Worm (Caenorhabditis elegans) whole organism, mixed stage, embryonic: Measurements from ENCODE around the gene irld-52.
"Not testable (repeated sequence)": the region's sequence is repeated elsewhere in the genome, so short reads cannot be mapped to it uniquely, and the experiment has no call there.

Source experiments
- M03D4.4 ChIP-seq: sonication (generic microtip); optimal IDR thresholded peaks from 2 replicates; lab custom pipeline; 2017; ENCODE audit warnings: mild to moderate bottlenecking, missing genetic modification characterization, missing compliant biosample characterization
- bed-3 ChIP-seq: fragments of 200-800 bp; sonication (Bioruptor generic); optimal IDR thresholded peaks from 3 replicates; lab custom pipeline; 2018; ENCODE audit warnings: mild to moderate bottlenecking, missing genetic modification characterization, moderate library complexity, missing compliant biosample characterization
- blmp-1 ChIP-seq: fragments of 150-350 bp; optimal IDR thresholded peaks from 2 replicates; lab custom pipeline; 2014; ENCODE audit warnings: missing biosample characterization, missing genetic modification characterization
- ceh-39 ChIP-seq: fragments of 150-350 bp; optimal IDR thresholded peaks from 2 replicates; lab custom pipeline; 2014; ENCODE audit warnings: missing biosample characterization, missing genetic modification characterization
- ceh-43 ChIP-seq: fragments of 200-800 bp; sonication (Bioruptor generic); optimal IDR thresholded peaks from 2 replicates; lab custom pipeline; 2018; ENCODE audit warnings: mild to moderate bottlenecking, missing genetic modification characterization, moderate library complexity, missing compliant biosample characterization
- ceh-83 ChIP-seq: fragments of 200-800 bp; sonication (Bioruptor generic); optimal IDR thresholded peaks from 2 replicates; lab custom pipeline; 2018; ENCODE audit warnings: mild to moderate bottlenecking, missing genetic modification characterization, missing compliant biosample characterization
- ces-1 ChIP-seq: fragments of 150-350 bp; optimal IDR thresholded peaks from 2 replicates; lab custom pipeline; 2014; ENCODE audit warnings: missing biosample characterization, missing genetic modification reagents, missing genetic modification characterization
- cnd-1 ChIP-seq: fragments of 200-800 bp; sonication (Bioruptor generic); optimal IDR thresholded peaks from 2 replicates; lab custom pipeline; 2018; ENCODE audit warnings: mild to moderate bottlenecking, missing genetic modification characterization, missing compliant biosample characterization
- drap-1 ChIP-seq: fragments of 200-800 bp; sonication (Bioruptor generic); optimal IDR thresholded peaks from 3 replicates; lab custom pipeline; 2018; ENCODE audit warnings: mild to moderate bottlenecking, missing genetic modification characterization, missing compliant biosample characterization
- elt-1 ChIP-seq: sonication (generic microtip); optimal IDR thresholded peaks from 2 replicates; lab custom pipeline; 2017; ENCODE audit warnings: missing genetic modification characterization, mild to moderate bottlenecking, missing compliant biosample characterization, antibody characterized with exemption, moderate library complexity, borderline replicate concordance; ENCODE audit not compliant: insufficient read depth
- elt-3 ChIP-seq: fragments of 150-350 bp; optimal IDR thresholded peaks from 2 replicates; lab custom pipeline; 2014; ENCODE audit warnings: missing biosample characterization, missing genetic modification characterization
- flh-1 ChIP-seq: fragments of 200-800 bp; sonication (Bioruptor generic); optimal IDR thresholded peaks from 2 replicates; lab custom pipeline; 2018; ENCODE audit warnings: mild to moderate bottlenecking, missing genetic modification characterization, moderate library complexity, missing compliant biosample characterization
- hlh-1 ChIP-seq: fragments of 150-350 bp; optimal IDR thresholded peaks from 2 replicates; lab custom pipeline; 2014; ENCODE audit warnings: missing biosample characterization, missing genetic modification reagents, missing genetic modification characterization
- lin-13 ChIP-seq: fragments of 150-350 bp; optimal IDR thresholded peaks from 2 replicates; lab custom pipeline; 2014; ENCODE audit warnings: missing biosample characterization, missing genetic modification characterization
- lin-32 ChIP-seq: fragments of 200-800 bp; sonication (Bioruptor generic); optimal IDR thresholded peaks from 2 replicates; lab custom pipeline; 2018; ENCODE audit warnings: mild to moderate bottlenecking, missing genetic modification characterization, missing compliant biosample characterization
- lsy-2 ChIP-seq: fragments of 150-350 bp; optimal IDR thresholded peaks from 2 replicates; lab custom pipeline; 2014; ENCODE audit warnings: missing biosample characterization, missing genetic modification characterization
- mep-1 ChIP-seq: fragments of 150-350 bp; optimal IDR thresholded peaks from 2 replicates; lab custom pipeline; 2017; ENCODE audit warnings: missing biosample characterization, missing genetic modification reagents, missing genetic modification characterization, inconsistent platforms
- nhr-12 ChIP-seq: fragments of 150-350 bp; optimal IDR thresholded peaks from 2 replicates; lab custom pipeline; 2014; ENCODE audit warnings: missing biosample characterization, missing genetic modification characterization
- nhr-2 ChIP-seq: fragments of 150-350 bp; optimal IDR thresholded peaks from 2 replicates; lab custom pipeline; 2014; ENCODE audit warnings: missing biosample characterization, missing genetic modification characterization
- nhr-237 ChIP-seq: fragments of 150-350 bp; optimal IDR thresholded peaks from 2 replicates; lab custom pipeline; 2014; ENCODE audit warnings: missing biosample characterization, missing genetic modification characterization
- pha-4 ChIP-seq: fragments of 150-350 bp; optimal IDR thresholded peaks from 2 replicates; lab custom pipeline; 2018; ENCODE audit warnings: missing biosample characterization, missing genetic modification reagents, missing genetic modification characterization
- sem-2 ChIP-seq: fragments of 200-800 bp; sonication (Bioruptor generic); optimal IDR thresholded peaks from 2 replicates; lab custom pipeline; 2018; ENCODE audit warnings: mild to moderate bottlenecking, missing genetic modification characterization, missing compliant biosample characterization
- snpc-4 ChIP-seq: fragments of 150-350 bp; optimal IDR thresholded peaks from 2 replicates; lab custom pipeline; 2014; ENCODE audit warnings: missing biosample characterization, missing genetic modification characterization
- sptf-1 ChIP-seq: sonication (generic microtip); optimal IDR thresholded peaks from 2 replicates; lab custom pipeline; 2017; ENCODE audit warnings: mild to moderate bottlenecking, missing genetic modification characterization, moderate library complexity, missing compliant biosample characterization
- tbx-8 ChIP-seq: fragments of 200-800 bp; sonication (Bioruptor generic); optimal IDR thresholded peaks from 2 replicates; lab custom pipeline; 2018; ENCODE audit warnings: mild to moderate bottlenecking, missing genetic modification characterization, moderate library complexity, missing compliant biosample characterization
- unc-39 ChIP-seq: fragments of 150-350 bp; optimal IDR thresholded peaks from 2 replicates; lab custom pipeline; 2014; ENCODE audit warnings: missing biosample characterization, missing genetic modification characterization
- unc-62 ChIP-seq: fragments of 150-350 bp; optimal IDR thresholded peaks from 2 replicates; lab custom pipeline; 2014; ENCODE audit warnings: missing biosample characterization, missing genetic modification reagents, missing genetic modification characterization
- zip-8 ChIP-seq: fragments of 150-350 bp; optimal IDR thresholded peaks from 2 replicates; lab custom pipeline; 2014; ENCODE audit warnings: missing biosample characterization, missing genetic modification characterization
- ztf-11 ChIP-seq: fragments of 150-350 bp; optimal IDR thresholded peaks from 2 replicates; lab custom pipeline; 2014; ENCODE audit warnings: missing biosample characterization, missing genetic modification characterization

irld-52 gene

ce11 chrV:15735720-15736119 is 43.8 kb upstream of the irld-52 start, which contains the start of gene str-27:
str-27 (minus strand) TSS chrV:15735820.
- TF ChIP-seq bed-3 (GFP tag; lab: Kevin White, UChicago): no peak
- no peak for TF ChIP-seq lin-13 (tag; lab: Kevin White, UChicago)
- no peak for TF ChIP-seq blmp-1 (tag; lab: Kevin White, UChicago)
- no peak for TF ChIP-seq sem-2 (GFP tag; lab: Kevin White, UChicago)
- no peak for TF ChIP-seq ztf-11 (tag; lab: Kevin White, UChicago)
- no peak for TF ChIP-seq ceh-43 (GFP tag; lab: Kevin White, UChicago)

ce11 chrV:15741851-15742250 is 37.6 kb upstream of the irld-52 start, which contains the start of gene str-18:
str-18 (minus strand) TSS chrV:15741951.
- no peak for TF ChIP-seq nhr-12 (tag; lab: Kevin White, UChicago)
- no peak for TF ChIP-seq ceh-39 (tag; lab: Kevin White, UChicago)
- TF ChIP-seq nhr-2 (tag; lab: Kevin White, UChicago): no peak
- TF ChIP-seq cnd-1: no peak
- TF ChIP-seq mep-1 (tag; lab: Kevin White, UChicago): no peak
- no peak for TF ChIP-seq unc-62 (GFP tag; lab: Kevin White, UChicago)
- no peak for TF ChIP-seq snpc-4 (tag; lab: Kevin White, UChicago)
- no peak for TF ChIP-seq M03D4.4 (tag; lab: Kevin White, UChicago)
- no peak for TF ChIP-seq unc-39 (tag; lab: Kevin White, UChicago)
- no peak for TF ChIP-seq zip-8 (tag; lab: Kevin White, UChicago)
- TF ChIP-seq ces-1 (GFP tag; lab: Kevin White, UChicago): no peak
- no peak for TF ChIP-seq lin-32 (GFP tag; lab: Kevin White, UChicago)
- no peak for TF ChIP-seq sem-2 (GFP tag; lab: Kevin White, UChicago)
- TF ChIP-seq elt-3: no peak
- TF ChIP-seq flh-1 (GFP tag; lab: Kevin White, UChicago): no peak
- TF ChIP-seq ztf-11 (tag; lab: Kevin White, UChicago): no peak
- TF ChIP-seq pha-4: no peak
- TF ChIP-seq elt-1: no peak
- TF ChIP-seq drap-1 (GFP tag; lab: Kevin White, UChicago): no peak
- no peak for TF ChIP-seq ceh-83 (GFP tag; lab: Kevin White, UChicago)

DNA sequence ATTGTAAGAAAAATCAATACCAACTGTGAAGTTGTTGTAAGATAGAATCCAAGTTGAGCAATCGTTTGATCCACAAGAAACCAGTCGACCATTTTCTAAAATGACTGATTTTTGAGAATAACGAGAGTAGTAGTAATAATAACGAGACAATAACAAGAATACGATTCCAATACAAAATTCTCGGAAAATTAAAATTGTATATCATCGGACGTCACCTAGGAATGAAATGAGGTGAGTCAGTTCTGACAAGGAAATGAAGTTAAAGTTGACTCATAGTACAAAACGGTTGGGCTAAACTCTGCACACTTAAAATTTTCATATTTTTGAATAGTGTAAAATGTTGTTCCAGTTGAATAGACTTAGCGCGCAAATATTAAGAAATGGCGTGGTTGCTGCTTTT is 35.1 kb upstream of the irld-52 start, which contains the start of gene str-19:
Gene str-19 (minus strand): TSS at position 101 of the 400 bp plus-strand sequence.
- TF ChIP-seq M03D4.4 (tag; lab: Kevin White, UChicago); cnd-1; mep-1 (tag; lab: Kevin White, UChicago): not testable (repeated sequence)
- TF ChIP-seq, all 35 proteins: peak for 0; not testable (repeated sequence) for 35

DNA sequence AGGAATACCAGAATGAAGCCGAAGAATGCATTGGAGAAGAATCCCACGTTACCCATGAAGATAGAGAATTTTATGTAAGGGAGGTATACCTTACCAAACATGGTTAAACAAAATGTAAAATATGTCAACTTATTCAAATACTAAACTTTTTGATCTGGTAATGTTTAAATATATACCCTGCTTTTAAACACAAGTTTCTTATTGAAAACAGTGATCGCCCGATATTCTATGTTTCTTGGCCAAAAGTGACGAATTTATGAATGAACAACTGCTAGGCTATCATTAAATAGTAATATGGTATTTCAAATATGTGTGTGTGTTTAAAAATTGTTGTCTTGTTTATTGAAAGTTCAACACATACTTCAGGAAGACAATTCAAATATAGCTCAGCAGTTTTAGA is 31.1 kb upstream of the irld-52 start, which contains the start of gene T23D5.8:
Gene T23D5.8 (minus strand): TSS at position 101 of the 400 bp plus-strand sequence.
- TF ChIP-seq snpc-4 (tag; lab: Kevin White, UChicago); elt-1; lsy-2 (tag; lab: Kevin White, UChicago): not testable (repeated sequence)
- TF ChIP-seq, all 35 proteins: peak for 0; not testable (repeated sequence) for 35

DNA sequence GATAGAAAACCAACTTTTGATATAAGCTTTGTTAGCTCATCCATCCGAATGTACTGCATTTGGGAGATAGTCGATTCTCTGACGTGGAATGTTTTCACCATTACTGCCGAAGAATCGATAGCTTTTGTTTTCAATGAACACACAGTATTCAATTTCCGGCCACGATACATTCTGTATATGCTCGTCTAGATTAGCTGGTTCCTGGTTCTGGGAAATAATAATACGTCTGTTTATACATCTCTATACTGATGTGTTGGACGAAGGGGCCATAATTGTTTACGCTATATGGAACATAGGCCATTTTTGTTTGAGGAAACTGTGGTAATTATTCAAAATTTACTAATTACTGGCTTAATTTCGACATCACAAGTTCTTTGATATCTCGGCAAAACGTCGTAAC is 29.3 kb upstream of the irld-52 start, which contains the start of gene str-6:
Gene str-6 (minus strand): TSS at position 101 of the 400 bp plus-strand sequence.
- TF ChIP-seq nhr-2 (tag; lab: Kevin White, UChicago): no peak
- TF ChIP-seq blmp-1 (tag; lab: Kevin White, UChicago): no peak
- no peak for TF ChIP-seq lsy-2 (tag; lab: Kevin White, UChicago)
- no peak for TF ChIP-seq hlh-1

DNA sequence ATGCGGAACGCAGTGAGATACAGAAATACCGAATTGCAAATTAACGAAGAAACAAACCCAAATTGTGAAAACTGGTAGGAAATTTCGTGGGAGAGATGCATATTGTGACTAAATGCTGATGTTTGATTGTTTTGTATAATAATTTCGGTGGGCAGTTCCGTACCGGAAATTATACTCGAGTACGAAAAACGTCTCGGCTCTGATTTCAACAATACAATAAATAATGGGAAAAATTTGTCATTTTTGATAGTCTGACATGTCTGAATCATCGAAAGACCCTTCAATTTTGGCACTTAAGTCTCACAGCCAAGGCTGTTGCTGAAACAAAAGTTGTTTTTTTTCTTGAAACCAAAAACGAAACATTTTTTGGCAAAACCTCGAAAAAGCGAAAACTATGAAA is 27.4 kb upstream of the irld-52 start, which contains the start of gene str-43:
Gene str-43 (minus strand): TSS at position 101 of the 400 bp plus-strand sequence.
- no peak for TF ChIP-seq lin-32 (GFP tag; lab: Kevin White, UChicago)
- TF ChIP-seq ceh-83 (GFP tag; lab: Kevin White, UChicago): no peak
- no peak for TF ChIP-seq mep-1 (tag; lab: Kevin White, UChicago)
- no peak for TF ChIP-seq nhr-237

DNA sequence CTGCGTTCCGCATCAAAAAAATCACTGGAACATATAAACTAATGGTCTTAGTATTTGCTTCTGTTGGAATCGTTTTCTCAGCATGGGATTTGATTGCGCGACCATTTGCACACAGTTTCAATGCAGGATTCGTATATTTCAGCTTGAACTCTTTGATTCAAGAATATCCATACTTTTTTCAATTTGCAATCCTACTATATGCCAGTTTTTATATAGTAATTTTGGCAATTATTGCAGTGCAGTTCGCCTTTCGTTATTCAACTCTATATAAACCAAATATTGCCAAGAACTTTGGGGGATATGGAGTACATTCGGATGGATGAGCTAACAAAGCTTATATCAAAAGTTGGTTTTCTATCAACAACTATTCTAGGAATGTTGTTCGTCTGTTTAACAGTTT is 26.5 kb upstream of the irld-52 start, which contains the start of gene str-5:
Gene str-5 (plus strand): TSS at position 301 of the 400 bp plus-strand sequence.
- not testable (repeated sequence) for TF ChIP-seq lin-32 (GFP tag; lab: Kevin White, UChicago); tbx-8 (GFP tag; lab: Kevin White, UChicago); sptf-1 (tag; lab: Kevin White, UChicago)
- TF ChIP-seq, all 35 proteins: peak for 0; not testable (repeated sequence) for 35
